Worm (Caenorhabditis elegans) whole organism, young adult: ENCODE data around the gene ZK1037.6.

Experiments
- B0336.3 ChIP-seq: fragments of 200-800 bp; sonication (Bioruptor generic); IDR thresholded peaks from 2 replicates; pipeline ENCODE4 v1.3.6; 2022; ENCODE audit warnings: missing genetic modification characterization, missing compliant biosample characterization
- F10E7.11 ChIP-seq: sonication (generic microtip); optimal IDR thresholded peaks from 2 replicates; lab custom pipeline; 2017; ENCODE audit warnings: mild to moderate bottlenecking, missing genetic modification characterization, moderate library complexity, missing compliant biosample characterization
- F23B12.7 ChIP-seq: sonication (generic microtip); optimal IDR thresholded peaks from 2 replicates; lab custom pipeline; 2017; ENCODE audit warnings: missing genetic modification characterization, mild to moderate bottlenecking, missing compliant biosample characterization, antibody characterized with exemption, moderate library complexity; ENCODE audit not compliant: insufficient read depth
- F37B4.10 ChIP-seq: fragments of 200-800 bp; sonication (Bioruptor generic); IDR thresholded peaks from 2 replicates; pipeline ENCODE4 v1.3.6; 2022; ENCODE audit warnings: missing genetic modification characterization, missing compliant biosample characterization
- F39B2.1 ChIP-seq: fragments of 200-800 bp; sonication (Bioruptor generic); IDR thresholded peaks from 2 replicates; pipeline ENCODE4 v1.3.6; 2022; ENCODE audit warnings: missing genetic modification reagents, missing genetic modification characterization, missing compliant biosample characterization
- F49E8.2 ChIP-seq: sonication (generic microtip); optimal IDR thresholded peaks from 3 replicates; lab custom pipeline; 2017; ENCODE audit warnings: missing genetic modification characterization, mild to moderate bottlenecking, missing compliant biosample characterization, antibody characterized with exemption, moderate library complexity; ENCODE audit not compliant: insufficient read depth
- T07F8.4 ChIP-seq: sonication (generic microtip); optimal IDR thresholded peaks from 2 replicates; lab custom pipeline; 2016; ENCODE audit warnings: mild to moderate bottlenecking, missing genetic modification characterization, moderate library complexity, missing compliant biosample characterization
- T26A5.8 ChIP-seq: sonication (generic microtip); optimal IDR thresholded peaks from 2 replicates; lab custom pipeline; 2016; ENCODE audit warnings: missing genetic modification characterization, missing compliant biosample characterization
- Y53F4B.3 ChIP-seq: fragments of 200-800 bp; sonication (Bioruptor generic); IDR thresholded peaks from 2 replicates; pipeline ENCODE4 v1.3.6; 2022; ENCODE audit warnings: missing genetic modification reagents, missing genetic modification characterization, missing compliant biosample characterization
- Y53G8AR.9 ChIP-seq: fragments of 200-800 bp; sonication (Bioruptor generic); conservative IDR thresholded peaks from 2 replicates; pipeline ENCODE4 v1.3.6; 2022; ENCODE audit warnings: missing genetic modification reagents, missing genetic modification characterization, missing compliant biosample characterization
- Y79H2A.3 ChIP-seq: fragments of 200-800 bp; sonication (Bioruptor generic); conservative IDR thresholded peaks from 2 replicates; pipeline ENCODE4 v1.3.6; 2022; ENCODE audit warnings: missing genetic modification reagents, missing genetic modification characterization, missing compliant biosample characterization
- Y95B8A.8 ChIP-seq: fragments of 200-800 bp; sonication (Bioruptor generic); IDR thresholded peaks from 2 replicates; pipeline ENCODE4 v1.3.6; 2022; ENCODE audit warnings: missing genetic modification reagents, missing genetic modification characterization, missing compliant biosample characterization
- ZK185.1 ChIP-seq: sonication (generic microtip); optimal IDR thresholded peaks from 2 replicates; lab custom pipeline; 2016; ENCODE audit warnings: mild to moderate bottlenecking, missing genetic modification characterization, missing compliant biosample characterization; ENCODE audit not compliant: poor library complexity, severe bottlenecking
- aptf-2 ChIP-seq: fragments of 200-800 bp; sonication (Bioruptor generic); conservative IDR thresholded peaks from 2 replicates; pipeline ENCODE4 v1.3.6; 2022; ENCODE audit warnings: missing genetic modification reagents, missing genetic modification characterization, missing compliant biosample characterization
- aptf-3 ChIP-seq: fragments of 200-800 bp; sonication (Bioruptor generic); IDR thresholded peaks from 2 replicates; pipeline ENCODE4 v1.3.6; 2022; ENCODE audit warnings: missing genetic modification characterization, missing compliant biosample characterization
- bed-1 ChIP-seq: fragments of 200-800 bp; sonication (Bioruptor generic); IDR thresholded peaks from 2 replicates; pipeline ENCODE4 v1.3.6; 2022; ENCODE audit warnings: missing genetic modification reagents, missing genetic modification characterization, missing compliant biosample characterization
- ceh-100 ChIP-seq: fragments of 200-800 bp; sonication (Bioruptor generic); IDR thresholded peaks from 2 replicates; pipeline ENCODE4 v1.3.6; 2022; ENCODE audit warnings: missing genetic modification reagents, missing genetic modification characterization, missing compliant biosample characterization
- chd-7 ChIP-seq: sonication (generic microtip); optimal IDR thresholded peaks from 2 replicates; lab custom pipeline; 2016; ENCODE audit warnings: mild to moderate bottlenecking, missing genetic modification characterization, moderate library complexity, missing compliant biosample characterization
- die-1 ChIP-seq: sonication (generic microtip); optimal IDR thresholded peaks from 2 replicates; lab custom pipeline; 2016; ENCODE audit warnings: missing genotype, mild to moderate bottlenecking, missing genetic modification characterization, missing compliant biosample characterization
- ekl-4 ChIP-seq: fragments of 200-800 bp; sonication (Bioruptor generic); IDR thresholded peaks from 2 replicates; pipeline ENCODE4 v1.3.6; 2022; ENCODE audit warnings: missing genetic modification reagents, missing genetic modification characterization, missing compliant biosample characterization
- gei-17 ChIP-seq: fragments of 200-800 bp; sonication (Bioruptor generic); optimal IDR thresholded peaks from 2 replicates; lab custom pipeline; 2018; ENCODE audit warnings: mild to moderate bottlenecking, missing genetic modification characterization, missing compliant biosample characterization
- hlh-26 ChIP-seq: fragments of 200-800 bp; sonication (Bioruptor generic); conservative IDR thresholded peaks from 2 replicates; pipeline ENCODE4 v1.3.6; 2022; ENCODE audit warnings: missing genetic modification reagents, missing genetic modification characterization, missing compliant biosample characterization
- hmg-1.2 ChIP-seq: fragments of 200-800 bp; sonication (Bioruptor generic); IDR thresholded peaks from 2 replicates; pipeline ENCODE4 v1.3.6; 2022; ENCODE audit warnings: missing genetic modification reagents, missing genetic modification characterization, missing compliant biosample characterization
- hsf-1 ChIP-seq: fragments of 200-800 bp; sonication (Bioruptor generic); IDR thresholded peaks from 2 replicates; pipeline ENCODE4 v1.3.6; 2022; ENCODE audit warnings: missing genetic modification reagents, missing genetic modification characterization, missing compliant biosample characterization
- let-607 ChIP-seq, 2 experiments: fragments of 200-800 bp in 1 of 2; sonication (Bioruptor generic) in 1 of 2; sonication (generic microtip) in 1 of 2; optimal IDR thresholded peaks; 2 replicates each; lab custom pipeline; 2016 to 2018; ENCODE audit warnings: mild to moderate bottlenecking in 2 of 2, missing compliant biosample characterization in 2 of 2, missing genetic modification characterization in 2 of 2, moderate library complexity in 2 of 2, missing genotype in 1 of 2
- lin-26 ChIP-seq: fragments of 200-800 bp; sonication (Bioruptor generic); IDR thresholded peaks from 2 replicates; pipeline ENCODE4 v1.3.6; 2022; ENCODE audit warnings: missing genetic modification reagents, missing genetic modification characterization, missing compliant biosample characterization
- madf-8 ChIP-seq: fragments of 200-800 bp; sonication (Bioruptor generic); conservative IDR thresholded peaks from 2 replicates; pipeline ENCODE4 v1.3.6; 2022; ENCODE audit warnings: missing genetic modification reagents, missing genetic modification characterization, missing compliant biosample characterization
- nfyb-1 ChIP-seq: fragments of 200-800 bp; sonication (Bioruptor generic); IDR thresholded peaks from 2 replicates; pipeline ENCODE4 v1.3.6; 2022; ENCODE audit warnings: missing genetic modification reagents, missing genetic modification characterization, missing compliant biosample characterization
- sea-2 ChIP-seq: fragments of 200-800 bp; sonication (Bioruptor generic); IDR thresholded peaks from 2 replicates; pipeline ENCODE4 v1.3.6; 2022; ENCODE audit warnings: missing genetic modification characterization, missing compliant biosample characterization
- snpc-4 ChIP-seq, 5 experiments: fragments of 150-350 bp in 1 of 5; sonication (generic microtip) in 4 of 5; optimal IDR thresholded peaks; 2 replicates each; lab custom pipeline; 2014 to 2018; ENCODE audit warnings: missing genetic modification characterization in 5 of 5, missing biosample characterization in 3 of 5, antibody characterized with exemption in 2 of 5, mild to moderate bottlenecking in 2 of 5, missing compliant biosample characterization in 2 of 5, missing genotype in 2 of 5, moderate library complexity in 2 of 5, missing genetic modification reagents in 1 of 5
- unc-62 ChIP-seq: fragments of 150-350 bp; optimal IDR thresholded peaks from 2 replicates; lab custom pipeline; 2014; ENCODE audit warnings: missing biosample characterization, missing genetic modification reagents, missing genetic modification characterization
- xnd-1 ChIP-seq: sonication (generic microtip); optimal IDR thresholded peaks from 2 replicates; lab custom pipeline; 2016; ENCODE audit warnings: missing genotype, missing genetic modification reagents, missing genetic modification characterization, missing compliant biosample characterization
- zfh-2 ChIP-seq: fragments of 200-800 bp; sonication (Bioruptor generic); conservative IDR thresholded peaks from 2 replicates; pipeline ENCODE4 v1.3.6; 2022; ENCODE audit warnings: missing genetic modification reagents, missing genetic modification characterization, missing compliant biosample characterization
- ztf-22 ChIP-seq: fragments of 200-800 bp; sonication (Bioruptor generic); optimal IDR thresholded peaks from 2 replicates; lab custom pipeline; 2018; ENCODE audit warnings: mild to moderate bottlenecking, missing genetic modification characterization, moderate library complexity, missing compliant biosample characterization
- ztf-6 ChIP-seq: fragments of 200-800 bp; sonication (Bioruptor generic); IDR thresholded peaks from 2 replicates; pipeline ENCODE4 v1.3.6; 2022; ENCODE audit warnings: missing genetic modification reagents, missing genetic modification characterization, missing compliant biosample characterization

Gene ZK1037.6

DNA sequence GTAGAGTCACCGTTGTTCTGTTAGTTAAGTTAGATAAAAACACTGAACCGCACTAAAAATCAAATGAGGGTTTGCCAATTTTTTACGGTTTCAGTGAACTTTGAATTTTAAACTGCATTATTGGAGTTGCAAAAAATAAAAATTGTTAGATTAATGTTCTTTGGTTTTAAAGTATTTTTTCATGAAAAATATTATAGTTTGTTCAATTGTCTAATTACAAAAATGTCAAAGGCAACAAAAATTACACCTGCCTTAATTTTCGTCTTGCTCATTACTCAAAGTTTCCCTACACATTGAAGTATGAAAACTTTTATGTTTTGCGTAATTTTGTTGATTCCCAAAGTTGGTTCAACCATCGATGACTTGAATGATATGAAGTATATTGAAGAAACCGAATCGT is 16.8 kb downstream of the ZK1037.6 start, which contains the start of gene irld-62:
Gene irld-62 (plus strand): TSS at position 301 of the 400 bp plus-strand sequence.
- TF ChIP-seq chd-7 (tag; lab: Kevin White, UChicago), result no peak
- no peak for TF ChIP-seq Y95B8A.8 (GFP tag; lab: Robert Waterston, UW)
- no peak for TF ChIP-seq gei-17 (GFP tag; lab: Kevin White, UChicago)
- no peak for TF ChIP-seq zfh-2 (GFP tag; lab: Robert Waterston, UW)
- TF ChIP-seq snpc-4 (GFP tag; optimal IDR thresholded peaks at IDR 0.05; lab: Kevin White, UChicago), result no peak
- TF ChIP-seq snpc-4 (tag; optimal IDR thresholded peaks at IDR 0.05; lab: Kevin White, UChicago), result no peak
- no peak for TF ChIP-seq aptf-2 (GFP tag; lab: Robert Waterston, UW)
- TF ChIP-seq Y53G8AR.9 (GFP tag; lab: Robert Waterston, UW), result no peak
- no peak for TF ChIP-seq ZK185.1 (tag; lab: Kevin White, UChicago)
- TF ChIP-seq hmg-1.2, result no peak
- TF ChIP-seq die-1 (tag; lab: Kevin White, UChicago), result no peak
- TF ChIP-seq hsf-1 (GFP tag; lab: Robert Waterston, UW), result no peak
- TF ChIP-seq sea-2 (GFP tag; lab: Robert Waterston, UW), result no peak
- TF ChIP-seq F10E7.11 (tag; lab: Kevin White, UChicago), result no peak
- no peak for TF ChIP-seq Y79H2A.3 (GFP tag; lab: Robert Waterston, UW)
- TF ChIP-seq ekl-4, result no peak
- TF ChIP-seq lin-26, result no peak
- no peak for TF ChIP-seq ceh-100

DNA sequence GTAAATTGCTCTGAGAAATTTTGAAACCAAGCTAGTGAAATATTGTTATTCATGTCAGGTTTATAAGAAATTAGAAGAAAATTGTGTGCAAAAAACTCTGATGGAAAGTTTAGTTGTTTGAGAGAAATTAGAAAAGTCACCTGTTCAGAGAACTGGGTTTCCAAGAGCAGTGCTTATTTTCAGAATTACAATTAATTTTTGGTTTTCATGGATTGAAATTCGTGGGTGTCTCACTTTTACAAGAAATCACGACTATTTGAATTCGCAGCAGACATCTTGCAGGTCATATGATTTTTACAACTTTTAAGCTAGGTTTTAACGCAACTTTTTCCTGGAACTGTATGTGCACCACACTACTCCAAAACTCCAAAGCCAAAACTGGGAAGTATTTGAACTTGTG is 18.6 kb downstream of the ZK1037.6 start, which contains the start of gene srz-10:
Gene srz-10 (minus strand): TSS at position 88 of the 400 bp plus-strand sequence.
- no peak for TF ChIP-seq hlh-26
- TF ChIP-seq ztf-22 (GFP tag; lab: Kevin White, UChicago), result no peak
- TF ChIP-seq Y53F4B.3 (GFP tag; lab: Robert Waterston, UW), result no peak
- no peak for TF ChIP-seq nfyb-1 (GFP tag; lab: Robert Waterston, UW)
- TF ChIP-seq let-607 (tag; optimal IDR thresholded peaks at IDR 0.05; lab: Kevin White, UChicago), result no peak
- no peak for TF ChIP-seq F23B12.7
- no peak for TF ChIP-seq aptf-2 (GFP tag; lab: Robert Waterston, UW)
- no peak for TF ChIP-seq unc-62
- no peak for TF ChIP-seq aptf-3
- no peak for TF ChIP-seq F49E8.2 (tag; lab: Kevin White, UChicago)
- no peak for TF ChIP-seq bed-1 (GFP tag; lab: Robert Waterston, UW)
- TF ChIP-seq T26A5.8, result no peak
- no peak for TF ChIP-seq F37B4.10 (GFP tag; lab: Robert Waterston, UW)
- TF ChIP-seq F39B2.1 (GFP tag; lab: Robert Waterston, UW), result no peak
- TF ChIP-seq xnd-1 (tag; lab: Kevin White, UChicago), result no peak
- TF ChIP-seq sea-2 (GFP tag; lab: Robert Waterston, UW), result no peak

DNA sequence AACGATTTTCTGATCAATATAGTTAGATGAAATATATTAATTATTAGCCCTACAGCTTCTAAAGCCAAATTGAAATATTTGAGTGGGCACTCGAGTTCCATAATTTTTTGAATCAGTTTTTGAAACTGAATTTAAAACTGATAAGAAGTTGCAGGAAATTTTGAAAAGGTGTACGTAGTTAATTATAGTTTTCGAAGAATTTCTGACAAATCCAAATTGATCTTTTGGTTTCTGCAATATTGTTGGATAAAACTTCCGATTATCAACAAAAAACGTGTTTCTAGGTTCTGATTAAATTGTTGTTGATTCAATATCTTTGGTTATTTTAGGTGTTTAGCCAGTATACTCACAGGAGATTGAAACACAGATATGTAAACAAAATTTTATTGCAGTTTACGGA is 20.9 kb downstream of the ZK1037.6 start, which contains the start of gene T26H8.4:
Gene T26H8.4 (minus strand): TSS at position 101 of the 400 bp plus-strand sequence.
- TF ChIP-seq B0336.3 (GFP tag; lab: Robert Waterston, UW) (no peak), T07F8.4 (tag; lab: Kevin White, UChicago) (no peak), ztf-6 (no peak), madf-8 (GFP tag; lab: Robert Waterston, UW) (no peak), Y79H2A.3 (GFP tag; lab: Robert Waterston, UW) (no peak), hmg-1.2 (no peak)
- TF ChIP-seq, all 124 proteins: peak for 0
